Worm (Caenorhabditis elegans): ENCODE measurements around the gene nhr-48.

DNA sequence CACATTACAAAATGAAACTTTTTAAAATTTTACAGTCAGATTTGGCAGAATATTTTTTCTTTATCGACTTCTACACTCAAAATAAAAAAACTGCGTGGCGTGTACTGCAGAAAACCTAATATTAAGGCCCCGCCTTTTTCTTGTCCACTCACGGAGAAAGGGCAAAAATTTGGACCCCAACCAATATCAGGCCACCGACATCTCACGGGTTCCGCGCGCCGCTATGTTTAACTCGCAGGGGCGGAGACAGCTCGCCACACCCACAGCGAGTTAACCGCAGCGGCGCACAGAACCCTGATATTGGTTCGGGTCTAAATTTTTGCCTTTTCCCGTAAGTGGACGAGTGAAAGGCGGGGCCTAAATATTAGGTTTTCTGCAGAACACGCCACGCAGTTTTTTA, 44.3 kb upstream of the nhr-48 start:
- TF ChIP-seq unc-62 (GFP tag; optimal IDR thresholded peaks at IDR 0.05) (no peak), nhr-237 (tag; optimal IDR thresholded peaks at IDR 0.05) (no peak), nhr-12 (tag; optimal IDR thresholded peaks at IDR 0.05) (no peak), lsy-2 (tag; optimal IDR thresholded peaks at IDR 0.05) (no peak), snpc-4 (tag; optimal IDR thresholded peaks at IDR 0.05) (no peak), elt-3 (tag; optimal IDR thresholded peaks at IDR 0.05) (no peak), unc-39 (tag; optimal IDR thresholded peaks at IDR 0.05) (no peak), nhr-2 (tag; optimal IDR thresholded peaks at IDR 0.05) (no peak), ztf-11 (tag; optimal IDR thresholded peaks at IDR 0.05) (no peak)
